Worm (Caenorhabditis elegans) whole organism, L1 larva: ENCODE results near the gene srh-213.
"Not testable (repeated sequence)": the region's sequence is repeated elsewhere in the genome, so short reads cannot be mapped to it uniquely, and the experiment has no call there.

ENCODE experiments used
- ceh-82 ChIP-seq, 3 experiments: fragments of 150-350 bp in 1 of 3; sonication (generic microtip) in 2 of 3; optimal IDR thresholded peaks; 2 replicates each; lab custom pipeline; 2014 to 2017; ENCODE audit warnings: missing biosample characterization in 3 of 3, missing genetic modification characterization in 3 of 3
- nhr-11 ChIP-seq: fragments of 150-350 bp; optimal IDR thresholded peaks from 2 replicates; lab custom pipeline; 2014; ENCODE audit warnings: missing biosample characterization, missing genetic modification characterization

DNA sequence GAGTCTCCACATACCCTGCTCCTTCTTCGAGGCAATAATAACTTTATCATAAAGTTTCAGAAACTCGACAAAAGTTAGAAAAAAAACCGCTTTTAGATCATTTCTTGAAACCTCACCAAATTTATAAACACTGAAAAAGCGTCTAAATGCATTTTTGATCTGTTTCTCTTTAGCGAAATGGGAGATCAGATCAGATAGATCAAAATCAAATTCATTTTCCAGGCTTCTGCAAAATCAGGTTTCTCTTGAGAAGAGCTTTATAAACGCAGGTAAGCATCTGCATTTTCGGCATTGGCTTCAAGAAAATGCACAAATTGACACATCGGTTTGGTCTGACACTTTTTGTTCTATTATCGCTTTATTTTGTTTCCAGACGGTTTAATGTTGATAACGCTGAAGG, 22.4 kb downstream of the srh-213 start, which contains the start of gene F40C5.1:
- TF ChIP-seq ceh-82 (tag; optimal IDR thresholded peaks at IDR 0.05; lab: Kevin White, UChicago); nhr-11 (tag; lab: Kevin White, UChicago): not testable (repeated sequence)
